Worm (Caenorhabditis elegans): ENCODE results near the gene C08H9.18.

DNA sequence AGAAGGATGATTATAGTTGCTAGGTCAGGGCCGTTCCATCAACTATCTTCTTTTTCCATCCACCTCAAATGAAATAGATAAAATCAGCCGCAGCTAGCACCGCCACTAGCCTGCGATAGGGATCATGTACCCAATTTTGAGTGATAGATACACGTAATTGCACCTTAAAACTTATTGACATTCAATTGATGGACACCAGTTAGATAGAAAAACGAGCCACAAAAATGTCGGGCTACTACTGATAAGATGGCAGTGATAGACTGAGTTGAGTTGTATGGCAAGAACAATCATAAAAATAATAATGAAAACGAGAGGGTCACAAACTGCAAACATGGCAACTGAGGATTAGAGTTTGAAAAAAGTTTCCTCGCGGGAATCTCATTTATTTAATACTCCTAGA lies 29.8 kb upstream of the C08H9.18 start:
- TF ChIP-seq mep-1 (tag; optimal IDR thresholded peaks at IDR 0.05) (no peak), unc-62 (GFP tag; optimal IDR thresholded peaks at IDR 0.05) (peak; percentile 42), ztf-11 (tag; optimal IDR thresholded peaks at IDR 0.05) (no peak), nhr-28 (tag; optimal IDR thresholded peaks at IDR 0.05) (no peak), cnd-1 (tag; optimal IDR thresholded peaks at IDR 0.05) (no peak), nhr-76 (tag; optimal IDR thresholded peaks at IDR 0.05) (no peak), sptf-1 (tag; optimal IDR thresholded peaks at IDR 0.05) (no peak), unc-120 (tag; optimal IDR thresholded peaks at IDR 0.05; ENCODE audit: poor library complexity, severe bottlenecking) (no peak), nhr-12 (tag; optimal IDR thresholded peaks at IDR 0.05) (no peak), snpc-4 (tag; optimal IDR thresholded peaks at IDR 0.05) (no peak)
